Worm (Caenorhabditis elegans) whole organism, L3 larva: ENCODE results near the gene smu-2.
A peak's percentile ranks its signal among the peaks of the same experiment; 100 is the strongest.

ENCODE experiments used
- aly-2 ChIP-seq: fragments of 150-350 bp; optimal IDR thresholded peaks from 2 replicates; lab custom pipeline; 2014; ENCODE audit warnings: missing biosample characterization, missing genetic modification characterization
- ama-1 ChIP-seq: fragments of 150-350 bp; optimal IDR thresholded peaks from 2 replicates; lab custom pipeline; 2018
- lin-39 ChIP-seq: fragments of 150-350 bp; optimal IDR thresholded peaks from 2 replicates; lab custom pipeline; 2018; ENCODE audit warnings: missing biosample characterization, missing genetic modification reagents, missing genetic modification characterization
- nhr-67 ChIP-seq: fragments of 150-350 bp; optimal IDR thresholded peaks from 2 replicates; lab custom pipeline; 2014; ENCODE audit warnings: missing biosample characterization, missing genetic modification characterization
- unc-62 ChIP-seq: fragments of 150-350 bp; sonication (generic microtip); optimal IDR thresholded peaks from 4 replicates; lab custom pipeline; 2014; ENCODE audit warnings: missing biosample characterization, missing genetic modification reagents, missing genetic modification characterization

- TF ChIP-seq nhr-67 (tag; lab: Kevin White, UChicago) = no peak
- TF ChIP-seq unc-62 (GFP tag; lab: Kevin White, UChicago) = no peak
- TF ChIP-seq aly-2 (tag; lab: Kevin White, UChicago) = no peak
- no peak for TF ChIP-seq ama-1 (lab: Kevin White, UChicago)
- TF ChIP-seq lin-39 (tag; lab: Kevin White, UChicago) = peak; percentile 31
Measured at ce11 chrII:3520988-3521850, 39.0 kb downstream of the smu-2 start, which contains the start of gene W09G10.9.
